Fruit fly (Drosophila melanogaster): ENCODE measurements around the gene KrT95D.

DNA sequence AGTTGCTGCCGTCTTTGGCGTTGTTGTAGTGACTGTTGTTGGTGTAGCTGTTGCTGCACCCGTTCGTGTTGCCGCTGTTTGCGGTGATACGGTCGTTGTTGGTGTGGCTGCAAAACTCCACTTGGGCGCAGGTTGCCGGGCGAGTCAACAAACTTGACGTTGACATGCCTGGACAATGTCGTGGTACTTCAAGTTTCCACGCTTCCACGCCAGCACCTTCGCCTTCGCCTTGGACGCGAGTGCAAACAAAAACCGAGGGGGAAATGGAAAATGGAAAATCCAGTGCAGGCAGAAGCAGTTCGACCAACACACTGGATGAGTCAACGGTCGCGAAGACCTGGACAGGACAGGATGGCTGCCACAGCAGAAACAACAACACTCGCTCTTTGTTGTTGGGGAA is 6.9 kb downstream of the KrT95D start:
- TF ChIP-seq ap (GFP tag; IDR thresholded peaks at IDR 0.05): no peak
- TF ChIP-seq nerfin-1 (tag; optimal IDR thresholded peaks at IDR 0.05): no peak
- TF ChIP-seq br (optimal IDR thresholded peaks at IDR 0.05): no peak

Data from whole organism, embryonic.